Worm (Caenorhabditis elegans) whole organism, late embryonic: ENCODE measurements around the gene F54D5.5.

Source experiments
- C38D4.7 ChIP-seq: fragments of 200-800 bp; sonication (Bioruptor generic); optimal IDR thresholded peaks from 2 replicates; lab custom pipeline; 2018; ENCODE audit warnings: mild to moderate bottlenecking, missing genetic modification characterization, moderate library complexity, missing compliant biosample characterization
- F13H6.1 ChIP-seq: sonication (generic microtip); optimal IDR thresholded peaks from 2 replicates; lab custom pipeline; 2016; ENCODE audit warnings: missing genetic modification characterization, missing compliant biosample characterization
- K09A11.1 ChIP-seq: sonication (generic microtip); optimal IDR thresholded peaks from 2 replicates; lab custom pipeline; 2017; ENCODE audit warnings: antibody characterized with exemption, mild to moderate bottlenecking, missing genetic modification characterization, missing compliant biosample characterization; ENCODE audit not compliant: insufficient read depth
- Y22D7AL.16 ChIP-seq: sonication (generic microtip); optimal IDR thresholded peaks from 2 replicates; lab custom pipeline; 2016; ENCODE audit warnings: missing genetic modification characterization, missing compliant biosample characterization
- ahr-1 ChIP-seq: sonication (generic microtip); optimal IDR thresholded peaks from 2 replicates; lab custom pipeline; 2016; ENCODE audit warnings: missing genetic modification characterization, missing compliant biosample characterization
- ceh-18 ChIP-seq: sonication (generic microtip); optimal IDR thresholded peaks from 2 replicates; lab custom pipeline; 2016; ENCODE audit warnings: missing genetic modification characterization, missing compliant biosample characterization
- ceh-34 ChIP-seq: sonication (generic microtip); optimal IDR thresholded peaks from 2 replicates; lab custom pipeline; 2016; ENCODE audit warnings: mild to moderate bottlenecking, missing genetic modification characterization, missing compliant biosample characterization
- ceh-45 ChIP-seq: fragments of 200-800 bp; sonication (Bioruptor generic); IDR thresholded peaks from 2 replicates; pipeline ENCODE4 v1.3.6; 2022; ENCODE audit warnings: missing genetic modification reagents, missing genetic modification characterization, missing compliant biosample characterization
- ceh-48 ChIP-seq: sonication (generic microtip); optimal IDR thresholded peaks from 2 replicates; lab custom pipeline; 2016; ENCODE audit warnings: missing genetic modification characterization, inconsistent platforms, missing compliant biosample characterization
- ceh-9 ChIP-seq: sonication (generic microtip); optimal IDR thresholded peaks from 2 replicates; lab custom pipeline; 2016; ENCODE audit warnings: mild to moderate bottlenecking, missing genetic modification characterization, inconsistent platforms, missing compliant biosample characterization
- dve-1 ChIP-seq: sonication (generic microtip); optimal IDR thresholded peaks from 2 replicates; lab custom pipeline; 2017; ENCODE audit warnings: antibody characterized with exemption, mild to moderate bottlenecking, missing genetic modification characterization, missing compliant biosample characterization
- elt-2 ChIP-seq: sonication (generic microtip); optimal IDR thresholded peaks from 2 replicates; lab custom pipeline; 2016; ENCODE audit warnings: missing genetic modification reagents, missing genetic modification characterization, missing compliant biosample characterization
- ets-4 ChIP-seq: sonication (generic microtip); optimal IDR thresholded peaks from 2 replicates; lab custom pipeline; 2016; ENCODE audit warnings: missing genetic modification characterization, missing compliant biosample characterization
- eyg-1 ChIP-seq: sonication (generic microtip); optimal IDR thresholded peaks from 2 replicates; lab custom pipeline; 2016; ENCODE audit warnings: missing genotype, missing genetic modification characterization, missing compliant biosample characterization
- fkh-10 ChIP-seq: fragments of 150-350 bp; optimal IDR thresholded peaks from 2 replicates; lab custom pipeline; 2014; ENCODE audit warnings: missing biosample characterization, missing genetic modification reagents, missing genetic modification characterization
- gmeb-2 ChIP-seq: sonication (generic microtip); optimal IDR thresholded peaks from 2 replicates; lab custom pipeline; 2016; ENCODE audit warnings: missing genetic modification characterization, inconsistent platforms, missing compliant biosample characterization
- hlh-15 ChIP-seq: sonication (generic microtip); optimal IDR thresholded peaks from 2 replicates; lab custom pipeline; 2016; ENCODE audit warnings: missing genetic modification characterization, missing compliant biosample characterization
- hlh-6 ChIP-seq: sonication (generic microtip); optimal IDR thresholded peaks from 2 replicates; lab custom pipeline; 2016; ENCODE audit warnings: missing genotype, missing genetic modification characterization, missing compliant biosample characterization
- lim-6 ChIP-seq: sonication (generic microtip); optimal IDR thresholded peaks from 2 replicates; lab custom pipeline; 2016; ENCODE audit warnings: missing genetic modification characterization, missing compliant biosample characterization
- lin-11 ChIP-seq: fragments of 200-800 bp; sonication (Bioruptor generic); optimal IDR thresholded peaks from 2 replicates; lab custom pipeline; 2018; ENCODE audit warnings: mild to moderate bottlenecking, missing genetic modification characterization, missing compliant biosample characterization
- mec-3 ChIP-seq: sonication (generic microtip); optimal IDR thresholded peaks from 2 replicates; lab custom pipeline; 2016; ENCODE audit warnings: borderline replicate concordance, missing genetic modification characterization, missing compliant biosample characterization
- nfya-1 ChIP-seq: sonication (generic microtip); optimal IDR thresholded peaks from 2 replicates; lab custom pipeline; 2017; ENCODE audit warnings: missing genetic modification characterization, mild to moderate bottlenecking, missing compliant biosample characterization, antibody characterized with exemption, moderate library complexity
- nhr-232 ChIP-seq: sonication (generic microtip); optimal IDR thresholded peaks from 2 replicates; lab custom pipeline; 2016; ENCODE audit warnings: missing genetic modification characterization, missing compliant biosample characterization
- npax-4 ChIP-seq: sonication (generic microtip); optimal IDR thresholded peaks from 2 replicates; lab custom pipeline; 2016; ENCODE audit warnings: missing genetic modification characterization, missing compliant biosample characterization
- pros-1 ChIP-seq: fragments of 150-350 bp; optimal IDR thresholded peaks from 2 replicates; lab custom pipeline; 2014; ENCODE audit warnings: missing biosample characterization, missing genetic modification reagents, missing genetic modification characterization
- ref-2 ChIP-seq: sonication (generic microtip); optimal IDR thresholded peaks from 2 replicates; lab custom pipeline; 2016; ENCODE audit warnings: missing genetic modification characterization, missing compliant biosample characterization
- rnt-1 ChIP-seq: sonication (generic microtip); optimal IDR thresholded peaks from 2 replicates; lab custom pipeline; 2016; ENCODE audit warnings: missing genetic modification characterization, missing compliant biosample characterization
- sox-2 ChIP-seq: fragments of 200-800 bp; sonication (Bioruptor generic); IDR thresholded peaks from 2 replicates; pipeline ENCODE4 v1.3.6; 2022; ENCODE audit warnings: missing genetic modification reagents, missing genetic modification characterization, missing compliant biosample characterization
- sox-4 ChIP-seq: sonication (generic microtip); optimal IDR thresholded peaks from 2 replicates; lab custom pipeline; 2017; ENCODE audit warnings: mild to moderate bottlenecking, missing genetic modification characterization, inconsistent platforms, missing compliant biosample characterization
- syd-9 ChIP-seq: sonication (generic microtip); optimal IDR thresholded peaks from 2 replicates; lab custom pipeline; 2016; ENCODE audit warnings: mild to moderate bottlenecking, missing genetic modification characterization, moderate library complexity, missing compliant biosample characterization
- tbx-7 ChIP-seq: sonication (generic microtip); optimal IDR thresholded peaks from 2 replicates; lab custom pipeline; 2016; ENCODE audit warnings: missing genotype, missing genetic modification characterization, missing compliant biosample characterization

The F54D5.5 gene

ce11 chrII:11616333-11616942, 49.6 kb upstream of the F54D5.5 start:
- TF ChIP-seq tbx-7 (tag; lab: Kevin White, UChicago) (no peak), syd-9 (tag; lab: Kevin White, UChicago) (no peak), ref-2 (no peak), Y22D7AL.16 (no peak), hlh-6 (tag; lab: Kevin White, UChicago) (no peak), lin-11 (tag; lab: Kevin White, UChicago) (no peak), sox-2 (GFP tag; lab: Robert Waterston, UW) (no peak), F13H6.1 (tag; lab: Kevin White, UChicago) (no peak), K09A11.1 (no peak), sox-4 (no peak), hlh-15 (no peak)
- TF ChIP-seq, all 69 proteins: peak for 0

DNA sequence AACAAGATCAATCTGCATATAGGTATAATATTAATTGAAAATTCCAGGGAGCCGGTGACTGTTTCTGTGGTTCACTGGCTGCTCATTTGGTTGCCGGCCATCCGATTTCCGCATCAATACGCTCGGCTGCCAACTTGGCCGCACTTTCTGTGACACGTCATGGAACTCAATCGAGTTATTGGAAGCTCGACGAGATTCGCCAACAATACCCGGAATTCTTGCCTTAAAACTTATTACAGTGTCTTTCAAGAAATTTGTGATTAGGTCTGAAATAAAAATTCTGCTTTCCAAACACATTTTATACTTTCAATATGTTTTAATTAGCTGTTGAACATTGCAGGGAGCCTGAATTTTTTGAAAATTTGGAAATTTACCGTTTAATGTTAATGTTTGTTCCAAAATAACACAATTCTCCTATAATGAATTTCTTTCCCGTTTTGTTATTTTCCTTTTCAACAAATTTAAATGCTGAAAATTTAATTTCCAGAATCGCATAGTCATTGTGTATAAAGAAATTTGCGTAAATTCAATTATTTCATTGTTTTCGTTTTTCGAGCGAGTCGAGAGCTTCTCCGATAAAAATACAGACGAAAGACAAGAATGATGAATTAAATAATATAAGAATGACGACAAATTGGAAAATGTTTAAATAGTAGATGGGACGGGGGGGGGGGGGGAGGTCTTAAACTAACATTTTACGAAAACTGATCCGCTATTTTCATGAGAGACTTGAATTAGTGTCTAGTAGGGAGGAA, 47.5 kb upstream of the F54D5.5 start:
- TF ChIP-seq dve-1 (no peak), ahr-1 (tag; lab: Kevin White, UChicago) (no peak), gmeb-2 (tag; lab: Kevin White, UChicago) (no peak)

- no peak for TF ChIP-seq ceh-45 (GFP tag; lab: Robert Waterston, UW)
- no peak for TF ChIP-seq fkh-10 (GFP tag; lab: Kevin White, UChicago)
- no peak for TF ChIP-seq gmeb-2 (tag; lab: Kevin White, UChicago)
- no peak for TF ChIP-seq mec-3
- no peak for TF ChIP-seq K09A11.1
- TF ChIP-seq ceh-48, result no peak
- TF ChIP-seq eyg-1, result no peak
- TF ChIP-seq hlh-15, result no peak
- TF ChIP-seq ceh-18, result no peak
- no peak for TF ChIP-seq pros-1 (tag; lab: Kevin White, UChicago)
- no peak for TF ChIP-seq C38D4.7 (GFP tag; lab: Kevin White, UChicago)
- no peak for TF ChIP-seq hlh-6 (tag; lab: Kevin White, UChicago)
- TF ChIP-seq ceh-9 (tag; lab: Kevin White, UChicago), result no peak
- TF ChIP-seq ets-4 (tag; lab: Kevin White, UChicago), result no peak
- TF ChIP-seq Y22D7AL.16, result no peak
- TF ChIP-seq lim-6, result no peak
- no peak for TF ChIP-seq npax-4 (tag; lab: Kevin White, UChicago)
- TF ChIP-seq nhr-232 (tag; lab: Kevin White, UChicago), result no peak
- TF ChIP-seq, all 69 proteins: peak for 0
Measured at ce11 chrII:11612034-11612723, 45.4 kb upstream of the F54D5.5 start, which contains the start of gene F07A11.5. TSS of gene F07A11.5 (plus strand) at chrII:11612300.

DNA sequence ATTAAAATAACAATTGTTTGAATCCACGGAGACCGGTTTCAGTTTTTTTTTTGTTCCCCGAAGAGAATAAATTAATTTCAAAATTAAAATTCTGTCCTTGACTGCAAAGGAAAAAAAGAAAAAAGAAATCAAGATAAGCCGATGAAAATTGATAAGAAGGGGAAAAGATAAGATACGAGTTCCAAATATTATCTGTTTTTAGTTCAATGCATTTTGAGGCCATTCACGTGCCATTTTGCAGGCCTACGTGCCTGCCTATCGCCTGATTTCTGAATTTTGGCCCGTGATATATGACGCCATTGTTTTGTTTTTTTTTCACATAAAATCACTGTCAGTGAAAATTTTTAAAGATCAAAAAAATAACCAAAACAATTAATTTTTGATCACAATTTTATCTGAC, 44.6 kb upstream of the F54D5.5 start:
- TF ChIP-seq ahr-1 (tag; lab: Kevin White, UChicago) (no peak), elt-2 (tag; lab: Kevin White, UChicago) (peak; percentile 98)

ce11 chrII:11604613-11605012, 37.8 kb upstream of the F54D5.5 start:
- no peak for TF ChIP-seq Y22D7AL.16
- TF ChIP-seq, all 69 proteins: peak for 0

- peak; percentile 14 for TF ChIP-seq ets-4 (tag; lab: Kevin White, UChicago)
- TF ChIP-seq rnt-1 (tag; lab: Kevin White, UChicago), result peak; percentile 66
- peak; percentile 59 for TF ChIP-seq ceh-34 (tag; lab: Kevin White, UChicago)
- peak; percentile 27 for TF ChIP-seq ceh-18
- peak; percentile 76 for TF ChIP-seq nfya-1
- TF ChIP-seq dve-1, result no peak
- no peak for TF ChIP-seq tbx-7 (tag; lab: Kevin White, UChicago)
- TF ChIP-seq, all 69 proteins: peak for 5
Measured at ce11 chrII:11602387-11602960, 35.7 kb upstream of the F54D5.5 start.
